Worm (Caenorhabditis elegans) whole organism, young adult: Measurements from ENCODE around the gene fbxa-136.

Source experiments
- Y95B8A.8 ChIP-seq: fragments of 200-800 bp; sonication (Bioruptor generic); IDR thresholded peaks from 2 replicates; pipeline ENCODE4 v1.3.6; 2022; ENCODE audit warnings: missing genetic modification reagents, missing genetic modification characterization, missing compliant biosample characterization
- aptf-2 ChIP-seq: fragments of 200-800 bp; sonication (Bioruptor generic); conservative IDR thresholded peaks from 2 replicates; pipeline ENCODE4 v1.3.6; 2022; ENCODE audit warnings: missing genetic modification reagents, missing genetic modification characterization, missing compliant biosample characterization
- aptf-3 ChIP-seq: fragments of 200-800 bp; sonication (Bioruptor generic); IDR thresholded peaks from 2 replicates; pipeline ENCODE4 v1.3.6; 2022; ENCODE audit warnings: missing genetic modification characterization, missing compliant biosample characterization
- him-1 ChIP-seq: sonication (generic microtip); optimal IDR thresholded peaks from 2 replicates; lab custom pipeline; 2016; ENCODE audit warnings: missing genotype, missing genetic modification reagents, missing genetic modification characterization, missing compliant biosample characterization
- hsf-1 ChIP-seq: fragments of 200-800 bp; sonication (Bioruptor generic); IDR thresholded peaks from 2 replicates; pipeline ENCODE4 v1.3.6; 2022; ENCODE audit warnings: missing genetic modification reagents, missing genetic modification characterization, missing compliant biosample characterization
- sea-2 ChIP-seq: fragments of 200-800 bp; sonication (Bioruptor generic); IDR thresholded peaks from 2 replicates; pipeline ENCODE4 v1.3.6; 2022; ENCODE audit warnings: missing genetic modification characterization, missing compliant biosample characterization
- snpc-4 ChIP-seq, 5 experiments: fragments of 150-350 bp in 1 of 5; sonication (generic microtip) in 4 of 5; optimal IDR thresholded peaks; 2 replicates each; lab custom pipeline; 2014 to 2018; ENCODE audit warnings: missing genetic modification characterization in 5 of 5, missing biosample characterization in 3 of 5, antibody characterized with exemption in 2 of 5, mild to moderate bottlenecking in 2 of 5, missing compliant biosample characterization in 2 of 5, missing genotype in 2 of 5, moderate library complexity in 2 of 5, missing genetic modification reagents in 1 of 5

DNA sequence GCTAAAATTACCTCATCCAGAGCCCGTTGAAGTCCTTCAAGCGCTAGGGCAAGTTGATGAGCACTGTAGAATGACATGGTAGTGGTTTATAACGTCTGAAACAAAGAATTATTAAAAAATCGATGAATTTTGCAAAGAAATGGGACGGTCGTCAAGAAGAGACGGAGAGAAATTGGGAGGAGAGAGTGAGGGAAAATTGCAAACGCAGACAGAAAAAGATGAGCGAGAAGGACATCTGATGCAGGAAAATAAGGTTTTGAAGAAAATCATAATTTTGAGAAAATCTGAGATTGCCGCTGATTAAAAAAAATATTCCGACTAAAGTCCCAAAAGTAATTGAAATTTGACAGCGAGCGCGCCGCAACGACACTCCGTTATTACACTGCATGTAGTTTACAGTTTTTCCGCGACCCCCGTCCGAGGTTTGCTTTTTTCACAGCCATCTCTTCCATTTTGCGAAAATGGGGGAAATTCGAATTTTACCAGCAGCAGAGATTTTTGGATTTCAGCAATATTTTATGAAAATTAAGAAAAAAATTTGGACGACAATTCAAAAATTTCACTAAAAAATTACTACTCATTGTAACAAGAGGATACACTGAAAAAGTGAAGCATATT lies 17.6 kb downstream of the fbxa-136 start, which contains the start of gene C18D4.6:
- TF ChIP-seq aptf-2 (GFP tag; lab: Robert Waterston, UW), result no peak
- no peak for TF ChIP-seq hsf-1
- no peak for TF ChIP-seq snpc-4 (GFP tag; optimal IDR thresholded peaks at IDR 0.05; lab: Kevin White, UChicago)
- no peak for TF ChIP-seq snpc-4 (tag; optimal IDR thresholded peaks at IDR 0.05; lab: Kevin White, UChicago)
- TF ChIP-seq Y95B8A.8 (GFP tag; lab: Robert Waterston, UW), result no peak
- no peak for TF ChIP-seq sea-2 (GFP tag; lab: Robert Waterston, UW)
- TF ChIP-seq aptf-3, result no peak
- no peak for TF ChIP-seq him-1 (tag; lab: Kevin White, UChicago)
